Fruit fly (Drosophila melanogaster) whole organism, embryonic: ENCODE data around the gene ppl.

Experiments
- Asciz ChIP-seq: fragments of 200-800 bp; sonication (Bioruptor generic); optimal IDR thresholded peaks from 2 replicates; lab custom pipeline; 2017; ENCODE audit warnings: missing biosample characterization, mild to moderate bottlenecking, missing genetic modification characterization, missing genetic modification reagents
- CG11696 ChIP-seq: fragments of 200-800 bp; sonication (Bioruptor generic); IDR thresholded peaks from 2 replicates; pipeline ENCODE4 v1.3.6; 2022; ENCODE audit warnings: missing biosample characterization, missing genetic modification characterization
- CG11723 ChIP-seq: fragments of 200-800 bp; sonication (Bioruptor generic); optimal IDR thresholded peaks from 2 replicates; lab custom pipeline; 2017; ENCODE audit warnings: missing biosample characterization, mild to moderate bottlenecking, missing genetic modification characterization
- CG12155 ChIP-seq: fragments of 200-800 bp; sonication (Bioruptor generic); optimal IDR thresholded peaks from 3 replicates; lab custom pipeline; 2016; ENCODE audit warnings: missing biosample characterization, missing genetic modification characterization
- CG12299 ChIP-seq: fragments of 200-800 bp; sonication (Bioruptor generic); optimal IDR thresholded peaks from 2 replicates; lab custom pipeline; 2018; ENCODE audit warnings: missing biosample characterization, mild to moderate bottlenecking, missing genetic modification characterization
- CG1233 ChIP-seq: fragments of 200-800 bp; sonication (Bioruptor generic); optimal IDR thresholded peaks from 4 replicates; lab custom pipeline; 2018; ENCODE audit warnings: missing biosample characterization, mild to moderate bottlenecking, missing genetic modification characterization
- CG12769 ChIP-seq: fragments of 200-800 bp; sonication (Bioruptor generic); optimal IDR thresholded peaks from 2 replicates; lab custom pipeline; 2019; ENCODE audit warnings: missing biosample characterization, mild to moderate bottlenecking, missing genetic modification characterization, moderate library complexity
- CG13287 ChIP-seq: fragments of 200-800 bp; sonication (Bioruptor generic); IDR thresholded peaks from 2 replicates; pipeline ENCODE4 v1.3.6; 2022; ENCODE audit warnings: missing biosample characterization, missing genetic modification characterization; ENCODE audit not compliant: partially characterized antibody
- CG1529 ChIP-seq: fragments of 200-800 bp; sonication (Bioruptor generic); optimal IDR thresholded peaks from 3 replicates; lab custom pipeline; 2018; ENCODE audit warnings: missing biosample characterization, missing genetic modification characterization
- CG1647 ChIP-seq: fragments of 200-800 bp; sonication (Bioruptor generic); optimal IDR thresholded peaks from 3 replicates; lab custom pipeline; 2016; ENCODE audit warnings: missing biosample characterization, missing genetic modification characterization
- CG17186 ChIP-seq: fragments of 200-800 bp; sonication (Bioruptor generic); optimal IDR thresholded peaks from 3 replicates; lab custom pipeline; 2017; ENCODE audit warnings: missing biosample characterization, missing genetic modification reagents, missing genetic modification characterization
- CG17612 ChIP-seq: fragments of 200-800 bp; sonication (Bioruptor generic); IDR thresholded peaks from 2 replicates; pipeline ENCODE4 v1.3.6; 2022; ENCODE audit warnings: missing biosample characterization, missing genetic modification characterization
- CG31224 ChIP-seq: fragments of 200-800 bp; sonication (Bioruptor generic); IDR thresholded peaks from 2 replicates; pipeline ENCODE4 v1.3.6; 2022; ENCODE audit warnings: missing biosample characterization, missing genetic modification characterization
- CG3407 ChIP-seq: fragments of 200-800 bp; sonication (Bioruptor generic); optimal IDR thresholded peaks from 2 replicates; lab custom pipeline; 2018; ENCODE audit warnings: missing biosample characterization, mild to moderate bottlenecking, missing genetic modification characterization
- CG4404 ChIP-seq: fragments of 200-800 bp; sonication (Bioruptor generic); IDR thresholded peaks from 2 replicates; pipeline ENCODE4 v1.3.6; 2022; ENCODE audit warnings: missing biosample characterization, missing genetic modification characterization
- CG4730 ChIP-seq: fragments of 200-800 bp; sonication (Bioruptor generic); IDR thresholded peaks from 2 replicates; pipeline ENCODE4 v1.3.6; 2022; ENCODE audit warnings: missing biosample characterization, missing genetic modification characterization
- CG8089 ChIP-seq: fragments of 200-800 bp; sonication (Bioruptor generic); optimal IDR thresholded peaks from 3 replicates; lab custom pipeline; 2016; ENCODE audit warnings: missing biosample characterization, missing genetic modification characterization
- CG8765 ChIP-seq: fragments of 200-800 bp; sonication (Bioruptor generic); IDR thresholded peaks from 2 replicates; pipeline ENCODE4 v1.3.6; 2022; ENCODE audit warnings: missing biosample characterization, missing genetic modification characterization
- CG8924 ChIP-seq: fragments of 200-800 bp; optimal IDR thresholded peaks from 3 replicates; lab custom pipeline; 2019; ENCODE audit warnings: missing biosample characterization, mild to moderate bottlenecking, missing genetic modification characterization, moderate library complexity
- CG9797 ChIP-seq: fragments of 200-800 bp; sonication (Bioruptor generic); optimal IDR thresholded peaks from 3 replicates; lab custom pipeline; 2018; ENCODE audit warnings: missing biosample characterization, mild to moderate bottlenecking, missing genetic modification characterization
- CG9932 ChIP-seq: fragments of 200-800 bp; sonication (Bioruptor generic); IDR thresholded peaks from 2 replicates; pipeline ENCODE4 v1.3.6; 2022; ENCODE audit warnings: missing biosample characterization, missing genetic modification characterization
- Fer1 ChIP-seq: fragments of 200-800 bp; sonication (Bioruptor generic); optimal IDR thresholded peaks from 2 replicates; lab custom pipeline; 2017; ENCODE audit warnings: missing biosample characterization, mild to moderate bottlenecking, missing genetic modification characterization
- HLH4C ChIP-seq: fragments of 200-800 bp; sonication (Bioruptor generic); IDR thresholded peaks from 3 replicates; pipeline ENCODE4 v1.3.6; 2022; ENCODE audit warnings: missing biosample characterization, missing genetic modification characterization; ENCODE audit not compliant: partially characterized antibody
- HLH54F ChIP-seq: fragments of 200-800 bp; sonication (Bioruptor generic); optimal IDR thresholded peaks from 3 replicates; lab custom pipeline; 2016; ENCODE audit warnings: missing biosample characterization, missing genetic modification characterization
- Mrtf ChIP-seq: fragments of 200-800 bp; sonication (Bioruptor generic); IDR thresholded peaks from 3 replicates; pipeline ENCODE4 v1.3.6; 2022; ENCODE audit warnings: missing biosample characterization, missing genetic modification characterization
- NC2α ChIP-seq: fragments of 200-800 bp; sonication (Bioruptor generic); optimal IDR thresholded peaks from 2 replicates; lab custom pipeline; 2016; ENCODE audit warnings: missing biosample characterization, missing genetic modification characterization
- Nf-YB ChIP-seq: fragments of 200-800 bp; sonication (Bioruptor generic); optimal IDR thresholded peaks from 3 replicates; lab custom pipeline; 2019; ENCODE audit warnings: missing biosample characterization, mild to moderate bottlenecking, missing genetic modification characterization, moderate library complexity
- Optix ChIP-seq: fragments of 200-800 bp; sonication (Bioruptor generic); IDR thresholded peaks from 3 replicates; pipeline ENCODE4 v1.3.6; 2022; ENCODE audit warnings: missing biosample characterization, missing genetic modification characterization
- Rx ChIP-seq: fragments of 200-800 bp; sonication (Bioruptor generic); IDR thresholded peaks from 2 replicates; pipeline ENCODE4 v1.3.6; 2022; ENCODE audit warnings: missing biosample characterization, missing genetic modification characterization
- Spps ChIP-seq: fragments of 200-800 bp; sonication (Bioruptor generic); optimal IDR thresholded peaks from 2 replicates; lab custom pipeline; 2018; ENCODE audit warnings: missing biosample characterization, mild to moderate bottlenecking, missing genetic modification characterization
- Stat92E ChIP-seq, 3 experiments: fragments of >200 bp in 2 of 3; fragments of 200-800 bp in 1 of 3; sonication (Bioruptor generic) in 1 of 3; optimal IDR thresholded peaks; 2 replicates each; lab custom pipeline; 2017 to 2019; ENCODE audit warnings: missing biosample characterization in 3 of 3, missing genetic modification characterization in 3 of 3, mild to moderate bottlenecking in 1 of 3, moderate library complexity in 1 of 3
- Vsx1 ChIP-seq: fragments of 200-800 bp; sonication (Bioruptor generic); optimal IDR thresholded peaks from 2 replicates; lab custom pipeline; 2017; ENCODE audit warnings: missing biosample characterization, mild to moderate bottlenecking, missing genetic modification characterization, missing genetic modification reagents
- Xbp1 ChIP-seq: fragments of 200-800 bp; sonication (Bioruptor generic); optimal IDR thresholded peaks from 3 replicates; lab custom pipeline; 2016; ENCODE audit warnings: missing biosample characterization, mild to moderate bottlenecking, missing genetic modification characterization
- cad ChIP-seq: fragments of >200 bp; optimal IDR thresholded peaks from 2 replicates; lab custom pipeline; 2017; ENCODE audit warnings: missing biosample characterization, missing genetic modification characterization
- cg ChIP-seq: fragments of 200-800 bp; sonication (Bioruptor generic); optimal IDR thresholded peaks from 3 replicates; lab custom pipeline; 2019; ENCODE audit warnings: missing biosample characterization, mild to moderate bottlenecking, missing genetic modification characterization, moderate library complexity
- ci ChIP-seq: fragments of 200-800 bp; sonication (Bioruptor generic); IDR thresholded peaks from 3 replicates; pipeline ENCODE4 v1.3.6; 2022; ENCODE audit warnings: missing biosample characterization, missing genetic modification characterization
- corto ChIP-seq: fragments of 200-800 bp; sonication (Bioruptor generic); optimal IDR thresholded peaks from 2 replicates; lab custom pipeline; 2016; ENCODE audit warnings: missing biosample characterization, mild to moderate bottlenecking, missing genetic modification characterization, moderate library complexity
- dmrt11E ChIP-seq: fragments of 200-800 bp; sonication (Bioruptor generic); optimal IDR thresholded peaks from 3 replicates; lab custom pipeline; 2018; ENCODE audit warnings: missing biosample characterization, mild to moderate bottlenecking, missing genetic modification characterization, moderate library complexity
- dysf ChIP-seq: fragments of 200-800 bp; sonication (Bioruptor generic); IDR thresholded peaks from 3 replicates; pipeline ENCODE4 v1.3.6; 2022; ENCODE audit warnings: missing biosample characterization, missing genetic modification characterization
- grau ChIP-seq: fragments of 200-800 bp; optimal IDR thresholded peaks from 3 replicates; lab custom pipeline; 2019; ENCODE audit warnings: missing biosample characterization, mild to moderate bottlenecking, missing genetic modification characterization, moderate library complexity
- h ChIP-seq: fragments of >200 bp; optimal IDR thresholded peaks from 2 replicates; lab custom pipeline; 2017
- hth ChIP-seq: fragments of >200 bp; optimal IDR thresholded peaks from 2 replicates; lab custom pipeline; 2017; ENCODE audit warnings: inconsistent platforms
- mam ChIP-seq: fragments of 200-800 bp; sonication (Bioruptor generic); optimal IDR thresholded peaks from 3 replicates; lab custom pipeline; 2016; ENCODE audit warnings: missing biosample characterization, missing genetic modification characterization
- sc ChIP-seq, 3 experiments: fragments of >200 bp in 2 of 3; fragments of 200-800 bp in 1 of 3; sonication (Bioruptor generic) in 1 of 3; optimal IDR thresholded peaks; 2 replicates in 2 of 3; 3 replicates in 1 of 3; lab custom pipeline; 2017; ENCODE audit warnings: mild to moderate bottlenecking in 1 of 3, missing biosample characterization in 1 of 3, missing genetic modification characterization in 1 of 3, missing genetic modification reagents in 1 of 3
- sisA ChIP-seq: fragments of 200-800 bp; sonication (Bioruptor generic); IDR thresholded peaks from 2 replicates; pipeline ENCODE4 v1.3.6; 2022; ENCODE audit warnings: missing biosample characterization, missing genetic modification characterization
- ssp ChIP-seq: fragments of 200-800 bp; sonication (Bioruptor generic); IDR thresholded peaks from 2 replicates; pipeline ENCODE4 v1.3.6; 2022; ENCODE audit warnings: missing biosample characterization, missing genetic modification characterization
- sug ChIP-seq: fragments of 200-800 bp; optimal IDR thresholded peaks from 2 replicates; lab custom pipeline; 2019; ENCODE audit warnings: missing biosample characterization, mild to moderate bottlenecking, missing genetic modification characterization, moderate library complexity
- toy ChIP-seq: fragments of 200-800 bp; sonication (Bioruptor generic); IDR thresholded peaks from 2 replicates; pipeline ENCODE4 v1.3.6; 2022; ENCODE audit warnings: missing biosample characterization, missing genetic modification characterization
- trem ChIP-seq: fragments of 200-800 bp; optimal IDR thresholded peaks from 3 replicates; lab custom pipeline; 2019; ENCODE audit warnings: missing biosample characterization, mild to moderate bottlenecking, missing genetic modification characterization, moderate library complexity
- tx ChIP-seq: fragments of 200-800 bp; sonication (Bioruptor generic); optimal IDR thresholded peaks from 2 replicates; lab custom pipeline; 2016; ENCODE audit warnings: missing biosample characterization, missing genetic modification characterization
- wor ChIP-seq: fragments of 200-800 bp; sonication (Bioruptor generic); IDR thresholded peaks from 2 replicates; pipeline ENCODE4 v1.3.6; 2022; ENCODE audit warnings: missing biosample characterization, missing genetic modification characterization

The ppl gene

dm6 chr3L:21279876-21280566 lies 1.3 kb downstream of the ppl start, which contains the start of gene AcCoAS (continued):
- TF ChIP-seq CG1647 (GFP tag; lab: Kevin White, UChicago) (no peak), CG8924 (tag; lab: Kevin White, UChicago) (no peak), CG4404 (GFP tag; lab: Robert Waterston, UW) (no peak), sc (optimal IDR thresholded peaks at IDR 0.05; lab: Kevin White, UChicago) (no peak), sc (GFP tag; optimal IDR thresholded peaks at IDR 0.05; lab: Kevin White, UChicago) (no peak), Xbp1 (GFP tag; lab: Kevin White, UChicago) (no peak), CG3407 (GFP tag; lab: Kevin White, UChicago) (no peak), Optix (GFP tag; lab: Robert Waterston, UW) (no peak), dmrt11E (no peak), cg (GFP tag; lab: Kevin White, UChicago) (no peak), HLH4C (GFP tag; lab: Robert Waterston, UW) (no peak), trem (tag; lab: Kevin White, UChicago) (no peak), CG11723 (GFP tag; lab: Kevin White, UChicago) (no peak), dysf (peak; percentile 32; the same call in 1 of the 3 replicates), sug (tag; lab: Kevin White, UChicago) (peak; percentile 98), tx (GFP tag; lab: Kevin White, UChicago) (peak; percentile 8), NC2α (no peak), CG9932 (GFP tag; lab: Robert Waterston, UW) (peak; percentile 56; the same call in 1 of the 2 replicates), CG31224 (GFP tag; lab: Robert Waterston, UW) (no peak), CG17612 (GFP tag; lab: Robert Waterston, UW) (no peak), CG4730 (GFP tag; lab: Robert Waterston, UW) (no peak), CG1529 (no peak), sisA (no peak), Nf-YB (GFP tag; lab: Kevin White, UChicago) (no peak), CG1233 (GFP tag; lab: Kevin White, UChicago) (peak; percentile 31), CG12299 (tag; lab: Kevin White, UChicago) (no peak), Spps (no peak), Rx (no peak), toy (GFP tag; lab: Robert Waterston, UW) (no peak), CG8765 (GFP tag; lab: Robert Waterston, UW) (no peak), CG13287 (GFP tag; lab: Robert Waterston, UW) (peak; percentile 44; the same call in 1 of the 2 replicates), HLH54F (GFP tag; lab: Kevin White, UChicago) (peak; percentile 15), ci (GFP tag; lab: Robert Waterston, UW) (no peak), h (lab: Kevin White, UChicago) (no peak), Mrtf (GFP tag; lab: Robert Waterston, UW) (no peak), Asciz (no peak), mam (GFP tag; lab: Kevin White, UChicago) (peak; percentile 19), ssp (GFP tag; lab: Robert Waterston, UW) (no peak), CG12769 (peak; percentile 67), Vsx1 (GFP tag; lab: Kevin White, UChicago) (no peak), Stat92E (GFP tag; optimal IDR thresholded peaks at IDR 0.05; lab: Kevin White, UChicago) (no peak), grau (tag; lab: Kevin White, UChicago) (peak; percentile 44), wor (GFP tag; lab: Robert Waterston, UW) (no peak), CG17186 (GFP tag; lab: Kevin White, UChicago) (no peak), CG12155 (GFP tag; lab: Kevin White, UChicago) (peak; percentile 25), hth (lab: Kevin White, UChicago) (no peak), corto (GFP tag; lab: Kevin White, UChicago) (no peak), CG8089 (GFP tag; lab: Kevin White, UChicago) (no peak), CG9797 (GFP tag; lab: Kevin White, UChicago) (no peak), CG11696 (no peak), Fer1 (GFP tag; lab: Kevin White, UChicago) (peak; percentile 81), cad (no peak)
